Worm (Caenorhabditis elegans) whole organism, late embryonic: Measurements from ENCODE around the gene ddl-2.

Source experiments
- K09A11.1 ChIP-seq: sonication (generic microtip); optimal IDR thresholded peaks from 2 replicates; lab custom pipeline; 2017; ENCODE audit warnings: antibody characterized with exemption, mild to moderate bottlenecking, missing genetic modification characterization, missing compliant biosample characterization; ENCODE audit not compliant: insufficient read depth
- Y22D7AL.16 ChIP-seq: sonication (generic microtip); optimal IDR thresholded peaks from 2 replicates; lab custom pipeline; 2016; ENCODE audit warnings: missing genetic modification characterization, missing compliant biosample characterization
- ceh-18 ChIP-seq: sonication (generic microtip); optimal IDR thresholded peaks from 2 replicates; lab custom pipeline; 2016; ENCODE audit warnings: missing genetic modification characterization, missing compliant biosample characterization
- ceh-19 ChIP-seq: fragments of 200-800 bp; sonication (Bioruptor generic); optimal IDR thresholded peaks from 2 replicates; lab custom pipeline; 2018; ENCODE audit warnings: mild to moderate bottlenecking, missing genetic modification characterization, missing compliant biosample characterization
- ceh-24 ChIP-seq: sonication (generic microtip); optimal IDR thresholded peaks from 2 replicates; lab custom pipeline; 2016; ENCODE audit warnings: mild to moderate bottlenecking, missing genetic modification characterization, missing compliant biosample characterization
- ceh-30 ChIP-seq: fragments of 150-350 bp; optimal IDR thresholded peaks from 2 replicates; lab custom pipeline; 2014; ENCODE audit warnings: missing biosample characterization, missing genetic modification characterization
- ceh-34 ChIP-seq: sonication (generic microtip); optimal IDR thresholded peaks from 2 replicates; lab custom pipeline; 2016; ENCODE audit warnings: mild to moderate bottlenecking, missing genetic modification characterization, missing compliant biosample characterization
- ceh-45 ChIP-seq: fragments of 200-800 bp; sonication (Bioruptor generic); IDR thresholded peaks from 2 replicates; pipeline ENCODE4 v1.3.6; 2022; ENCODE audit warnings: missing genetic modification reagents, missing genetic modification characterization, missing compliant biosample characterization
- ceh-6 ChIP-seq: fragments of 200-800 bp; sonication (Bioruptor generic); optimal IDR thresholded peaks from 2 replicates; lab custom pipeline; 2018; ENCODE audit warnings: mild to moderate bottlenecking, missing genetic modification characterization, missing compliant biosample characterization
- che-1 ChIP-seq: sonication (generic microtip); optimal IDR thresholded peaks from 2 replicates; lab custom pipeline; 2016; ENCODE audit warnings: mild to moderate bottlenecking, missing genetic modification characterization, missing compliant biosample characterization
- dmd-4 ChIP-seq: sonication (generic microtip); optimal IDR thresholded peaks from 2 replicates; lab custom pipeline; 2016; ENCODE audit warnings: borderline replicate concordance, missing genetic modification characterization, missing compliant biosample characterization
- elt-2 ChIP-seq: sonication (generic microtip); optimal IDR thresholded peaks from 2 replicates; lab custom pipeline; 2016; ENCODE audit warnings: missing genetic modification reagents, missing genetic modification characterization, missing compliant biosample characterization
- elt-4 ChIP-seq: sonication (generic microtip); optimal IDR thresholded peaks from 2 replicates; lab custom pipeline; 2016; ENCODE audit warnings: missing genetic modification characterization, missing compliant biosample characterization
- ets-4 ChIP-seq: sonication (generic microtip); optimal IDR thresholded peaks from 2 replicates; lab custom pipeline; 2016; ENCODE audit warnings: missing genetic modification characterization, missing compliant biosample characterization
- eyg-1 ChIP-seq: sonication (generic microtip); optimal IDR thresholded peaks from 2 replicates; lab custom pipeline; 2016; ENCODE audit warnings: missing genotype, missing genetic modification characterization, missing compliant biosample characterization
- fax-1 ChIP-seq: sonication (generic microtip); optimal IDR thresholded peaks from 2 replicates; lab custom pipeline; 2016; ENCODE audit warnings: missing genotype, missing genetic modification characterization, missing compliant biosample characterization
- hlh-15 ChIP-seq: sonication (generic microtip); optimal IDR thresholded peaks from 2 replicates; lab custom pipeline; 2016; ENCODE audit warnings: missing genetic modification characterization, missing compliant biosample characterization
- hlh-6 ChIP-seq: sonication (generic microtip); optimal IDR thresholded peaks from 2 replicates; lab custom pipeline; 2016; ENCODE audit warnings: missing genotype, missing genetic modification characterization, missing compliant biosample characterization
- hlh-8 ChIP-seq: sonication (generic microtip); optimal IDR thresholded peaks from 2 replicates; lab custom pipeline; 2016; ENCODE audit warnings: missing genotype, missing genetic modification characterization, missing compliant biosample characterization
- lin-11 ChIP-seq: fragments of 200-800 bp; sonication (Bioruptor generic); optimal IDR thresholded peaks from 2 replicates; lab custom pipeline; 2018; ENCODE audit warnings: mild to moderate bottlenecking, missing genetic modification characterization, missing compliant biosample characterization
- mec-3 ChIP-seq: sonication (generic microtip); optimal IDR thresholded peaks from 2 replicates; lab custom pipeline; 2016; ENCODE audit warnings: borderline replicate concordance, missing genetic modification characterization, missing compliant biosample characterization
- nfya-1 ChIP-seq: sonication (generic microtip); optimal IDR thresholded peaks from 2 replicates; lab custom pipeline; 2017; ENCODE audit warnings: missing genetic modification characterization, mild to moderate bottlenecking, missing compliant biosample characterization, antibody characterized with exemption, moderate library complexity
- npax-4 ChIP-seq: sonication (generic microtip); optimal IDR thresholded peaks from 2 replicates; lab custom pipeline; 2016; ENCODE audit warnings: missing genetic modification characterization, missing compliant biosample characterization
- odd-2 ChIP-seq: sonication (generic microtip); optimal IDR thresholded peaks from 2 replicates; lab custom pipeline; 2017; ENCODE audit warnings: antibody characterized with exemption, mild to moderate bottlenecking, missing genetic modification characterization, missing compliant biosample characterization
- pha-2 ChIP-seq: sonication (generic microtip); optimal IDR thresholded peaks from 2 replicates; lab custom pipeline; 2017; ENCODE audit warnings: mild to moderate bottlenecking, missing genetic modification characterization, missing compliant biosample characterization
- pha-4 ChIP-seq: fragments of 150-350 bp; optimal IDR thresholded peaks from 2 replicates; lab custom pipeline; 2018; ENCODE audit warnings: missing biosample characterization, missing genetic modification reagents, missing genetic modification characterization
- pqm-1 ChIP-seq: sonication (generic microtip); optimal IDR thresholded peaks from 2 replicates; lab custom pipeline; 2016; ENCODE audit warnings: missing genetic modification characterization, missing compliant biosample characterization
- rnt-1 ChIP-seq: sonication (generic microtip); optimal IDR thresholded peaks from 2 replicates; lab custom pipeline; 2016; ENCODE audit warnings: missing genetic modification characterization, missing compliant biosample characterization
- sdc-2 ChIP-seq: sonication (generic microtip); optimal IDR thresholded peaks from 2 replicates; lab custom pipeline; 2016; ENCODE audit warnings: missing genotype, missing genetic modification characterization, missing compliant biosample characterization
- tbx-2 ChIP-seq: sonication (generic microtip); optimal IDR thresholded peaks from 2 replicates; lab custom pipeline; 2016; ENCODE audit warnings: missing genetic modification characterization, missing compliant biosample characterization
- unc-42 ChIP-seq: sonication (generic microtip); optimal IDR thresholded peaks from 2 replicates; lab custom pipeline; 2016; ENCODE audit warnings: missing genotype, missing genetic modification characterization, missing compliant biosample characterization
- unc-55 ChIP-seq: sonication (generic microtip); optimal IDR thresholded peaks from 2 replicates; lab custom pipeline; 2017; ENCODE audit warnings: missing biosample characterization, missing genetic modification reagents, missing genetic modification characterization
- unc-86 ChIP-seq: sonication (generic microtip); optimal IDR thresholded peaks from 2 replicates; lab custom pipeline; 2016; ENCODE audit warnings: missing genetic modification characterization, missing compliant biosample characterization
- zip-5 ChIP-seq: sonication (generic microtip); optimal IDR thresholded peaks from 2 replicates; lab custom pipeline; 2016; ENCODE audit warnings: missing genetic modification characterization, missing compliant biosample characterization

The ddl-2 gene

ce11 chrII:13501575-13501974 lies 45.9 kb downstream of the ddl-2 start, which contains the start of gene F45H10.5:
TSS of gene F45H10.5 (plus strand) at chrII:13501875.
- TF ChIP-seq ceh-45 (GFP tag; lab: Robert Waterston, UW) = no peak
- TF ChIP-seq unc-42 (tag; lab: Kevin White, UChicago) = no peak
- no peak for TF ChIP-seq ceh-24 (tag; lab: Kevin White, UChicago)
- TF ChIP-seq K09A11.1 (tag; lab: Kevin White, UChicago) = no peak
- no peak for TF ChIP-seq eyg-1 (tag; lab: Kevin White, UChicago)
- TF ChIP-seq ceh-34 = no peak
- TF ChIP-seq ets-4 (tag; lab: Kevin White, UChicago) = no peak
- TF ChIP-seq hlh-6 (tag; lab: Kevin White, UChicago) = no peak
- no peak for TF ChIP-seq nfya-1 (tag; lab: Kevin White, UChicago)
- no peak for TF ChIP-seq rnt-1 (tag; lab: Kevin White, UChicago)
- TF ChIP-seq pha-2 (tag; lab: Kevin White, UChicago) = no peak
- no peak for TF ChIP-seq pqm-1 (tag; lab: Kevin White, UChicago)
- no peak for TF ChIP-seq lin-11 (tag; lab: Kevin White, UChicago)
- TF ChIP-seq, all 69 proteins: peak for 0

DNA sequence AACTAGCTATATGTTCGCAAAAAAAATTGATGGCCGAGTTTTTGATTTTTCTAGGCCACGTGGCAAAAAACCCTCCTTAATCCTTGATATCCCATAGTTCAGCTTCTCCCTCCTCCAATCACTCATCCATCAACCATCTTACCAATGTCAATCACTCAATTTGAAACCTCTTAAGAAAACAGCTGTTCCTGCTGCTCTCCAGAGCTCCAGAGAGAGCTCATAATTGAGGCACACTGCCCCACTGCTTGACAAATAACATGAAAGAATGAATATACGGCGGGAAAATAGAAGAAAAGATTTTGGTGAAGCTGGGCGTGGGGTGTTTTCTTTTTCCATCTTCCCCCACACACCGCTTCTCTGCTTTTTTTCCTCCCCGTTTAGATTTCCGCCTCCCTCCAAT lies 46.9 kb downstream of the ddl-2 start:
- TF ChIP-seq nfya-1 (tag; lab: Kevin White, UChicago) (peak; percentile 10), ceh-18 (peak; percentile 56), unc-55 (GFP tag; lab: Kevin White, UChicago) (peak; percentile 98), ceh-30 (tag; lab: Kevin White, UChicago) (no peak), sdc-2 (tag; lab: Kevin White, UChicago) (no peak)

ce11 chrII:13495718-13496117 lies 51.7 kb downstream of the ddl-2 start, which contains the start of gene drr-1:
TSS of gene drr-1 (minus strand) at chrII:13495900.
- no peak for TF ChIP-seq mec-3 (tag; lab: Kevin White, UChicago)
- TF ChIP-seq elt-2 (tag; lab: Kevin White, UChicago) = peak; percentile 58

- no peak for TF ChIP-seq fax-1 (tag; lab: Kevin White, UChicago)
- no peak for TF ChIP-seq ceh-6 (GFP tag; lab: Kevin White, UChicago)
- TF ChIP-seq nfya-1 (tag; lab: Kevin White, UChicago) = peak; percentile 9
- TF ChIP-seq unc-42 (tag; lab: Kevin White, UChicago) = peak; percentile 68
These were observed 52.7 kb downstream of the ddl-2 start for ce11 chrII:13494762-13495161.

- TF ChIP-seq npax-4 (tag; lab: Kevin White, UChicago) = no peak
- TF ChIP-seq pha-4 (tag; lab: Kevin White, UChicago) = no peak
- TF ChIP-seq fax-1 (tag; lab: Kevin White, UChicago) = no peak
- TF ChIP-seq tbx-2 = no peak
- no peak for TF ChIP-seq pha-2 (tag; lab: Kevin White, UChicago)
- TF ChIP-seq hlh-8 = no peak
- TF ChIP-seq ceh-19 (GFP tag; lab: Kevin White, UChicago) = no peak
These were observed 53.2 kb downstream of the ddl-2 start, which contains the start of gene ndua-7 for ce11 chrII:13494175-13494650. TSS of gene ndua-7 (minus strand) at chrII:13494600.

ce11 chrII:13492948-13493347 lies 54.5 kb downstream of the ddl-2 start, which contains the start of gene F45H10.2:
TSS of gene F45H10.2 (minus strand) at chrII:13493048.
- TF ChIP-seq dmd-4 (tag; lab: Kevin White, UChicago) (no peak), unc-86 (tag; lab: Kevin White, UChicago) (no peak), elt-4 (tag; lab: Kevin White, UChicago) (no peak), Y22D7AL.16 (tag; lab: Kevin White, UChicago) (no peak), odd-2 (tag; lab: Kevin White, UChicago) (no peak), che-1 (tag; lab: Kevin White, UChicago) (no peak), hlh-15 (tag; lab: Kevin White, UChicago) (no peak), zip-5 (tag; lab: Kevin White, UChicago) (no peak)
